Worm (Caenorhabditis elegans) whole organism, L3 larva: ENCODE results near the gene F10C2.7.
A peak's percentile ranks its signal among the peaks of the same experiment; 100 is the strongest.

Source experiments
- aly-2 ChIP-seq: fragments of 150-350 bp; optimal IDR thresholded peaks from 2 replicates; lab custom pipeline; 2014; ENCODE audit warnings: missing biosample characterization, missing genetic modification characterization
- elt-2 ChIP-seq: sonication (generic microtip); optimal IDR thresholded peaks from 2 replicates; lab custom pipeline; 2016; ENCODE audit warnings: missing genetic modification reagents, mild to moderate bottlenecking, missing genetic modification characterization, missing compliant biosample characterization
- lin-39 ChIP-seq: fragments of 150-350 bp; optimal IDR thresholded peaks from 2 replicates; lab custom pipeline; 2018; ENCODE audit warnings: missing biosample characterization, missing genetic modification reagents, missing genetic modification characterization
- mml-1 ChIP-seq: fragments of 150-350 bp; sonication (generic microtip); optimal IDR thresholded peaks from 3 replicates; lab custom pipeline; 2014; ENCODE audit warnings: missing biosample characterization, missing genetic modification characterization
- nhr-11 ChIP-seq: fragments of 150-350 bp; optimal IDR thresholded peaks from 2 replicates; lab custom pipeline; 2014; ENCODE audit warnings: missing biosample characterization, missing genetic modification characterization
- nhr-12 ChIP-seq: fragments of 150-350 bp; optimal IDR thresholded peaks from 2 replicates; lab custom pipeline; 2014; ENCODE audit warnings: missing biosample characterization, missing genetic modification characterization
- nhr-28 ChIP-seq: fragments of 150-350 bp; optimal IDR thresholded peaks from 2 replicates; lab custom pipeline; 2014; ENCODE audit warnings: missing biosample characterization, missing genetic modification characterization
- pha-4 ChIP-seq: fragments of 150-350 bp; optimal IDR thresholded peaks from 2 replicates; lab custom pipeline; 2014; ENCODE audit warnings: missing biosample characterization, missing genetic modification reagents, missing genetic modification characterization
- pqm-1 ChIP-seq: fragments of 150-350 bp; optimal IDR thresholded peaks from 2 replicates; lab custom pipeline; 2017; ENCODE audit warnings: missing biosample characterization, missing genetic modification characterization, inconsistent platforms

The F10C2.7 gene

ce11 chrV:12103920-12104319 is 50.2 kb downstream of the F10C2.7 start, which contains the start of gene nhr-153:
TSS of gene nhr-153 (plus strand) at chrV:12104220.
- TF ChIP-seq aly-2 (tag; lab: Kevin White, UChicago) (no peak), pqm-1 (tag; lab: Kevin White, UChicago) (peak; percentile 34), elt-2 (tag; lab: Kevin White, UChicago) (peak; percentile 17), lin-39 (tag; lab: Kevin White, UChicago) (no peak), nhr-12 (tag; lab: Kevin White, UChicago) (no peak), mml-1 (no peak), nhr-11 (no peak), nhr-28 (no peak), pha-4 (tag; lab: Kevin White, UChicago) (no peak)
- TF ChIP-seq, all 47 proteins: peak for 2
